Worm (Caenorhabditis elegans) whole organism, young adult: ENCODE data around the gene Y53G8AL.3.

Experiments
- B0019.2 ChIP-seq: fragments of 200-800 bp; sonication (Bioruptor generic); conservative IDR thresholded peaks from 2 replicates; pipeline ENCODE4 v1.3.6; 2022; ENCODE audit warnings: missing genetic modification reagents, missing genetic modification characterization, missing compliant biosample characterization
- B0261.1 ChIP-seq: sonication (generic microtip); optimal IDR thresholded peaks from 2 replicates; lab custom pipeline; 2016; ENCODE audit warnings: mild to moderate bottlenecking, missing genetic modification characterization, moderate library complexity, missing compliant biosample characterization
- C17E4.6 ChIP-seq: fragments of 200-800 bp; sonication (Bioruptor generic); IDR thresholded peaks from 2 replicates; pipeline ENCODE4 v1.3.6; 2022; ENCODE audit warnings: missing genetic modification reagents, missing genetic modification characterization, missing compliant biosample characterization
- F10E7.11 ChIP-seq: sonication (generic microtip); optimal IDR thresholded peaks from 2 replicates; lab custom pipeline; 2017; ENCODE audit warnings: mild to moderate bottlenecking, missing genetic modification characterization, moderate library complexity, missing compliant biosample characterization
- F49E8.2 ChIP-seq: sonication (generic microtip); optimal IDR thresholded peaks from 3 replicates; lab custom pipeline; 2017; ENCODE audit warnings: missing genetic modification characterization, mild to moderate bottlenecking, missing compliant biosample characterization, antibody characterized with exemption, moderate library complexity; ENCODE audit not compliant: insufficient read depth
- F52B5.7 ChIP-seq: sonication (generic microtip); optimal IDR thresholded peaks from 2 replicates; lab custom pipeline; 2016; ENCODE audit warnings: mild to moderate bottlenecking, missing genetic modification characterization, missing compliant biosample characterization
- F57C9.4 ChIP-seq: sonication (generic microtip); optimal IDR thresholded peaks from 2 replicates; lab custom pipeline; 2017; ENCODE audit warnings: mild to moderate bottlenecking, missing genetic modification characterization, missing compliant biosample characterization
- T07F8.4 ChIP-seq: sonication (generic microtip); optimal IDR thresholded peaks from 2 replicates; lab custom pipeline; 2016; ENCODE audit warnings: mild to moderate bottlenecking, missing genetic modification characterization, moderate library complexity, missing compliant biosample characterization
- T26A5.8 ChIP-seq: sonication (generic microtip); optimal IDR thresholded peaks from 2 replicates; lab custom pipeline; 2016; ENCODE audit warnings: missing genetic modification characterization, missing compliant biosample characterization
- Y67H2A.10 ChIP-seq: fragments of 200-800 bp; sonication (Bioruptor generic); conservative IDR thresholded peaks from 2 replicates; pipeline ENCODE4 v1.3.6; 2022; ENCODE audit warnings: missing genetic modification reagents, missing genetic modification characterization, missing compliant biosample characterization
- ama-1 ChIP-seq, 3 experiments: fragments of 150-350 bp in 1 of 3; sonication (generic microtip) in 2 of 3; optimal IDR thresholded peaks; 2 replicates each; lab custom pipeline; 2014 to 2018; ENCODE audit warnings: missing biosample characterization in 2 of 3, missing genetic modification characterization in 2 of 3, missing genetic modification reagents in 2 of 3
- aptf-3 ChIP-seq: fragments of 200-800 bp; sonication (Bioruptor generic); IDR thresholded peaks from 2 replicates; pipeline ENCODE4 v1.3.6; 2022; ENCODE audit warnings: missing genetic modification characterization, missing compliant biosample characterization
- athp-1 ChIP-seq: sonication (generic microtip); optimal IDR thresholded peaks from 2 replicates; lab custom pipeline; 2017; ENCODE audit warnings: mild to moderate bottlenecking, missing genetic modification characterization, missing compliant biosample characterization
- attf-5 ChIP-seq: fragments of 200-800 bp; sonication (Bioruptor generic); optimal IDR thresholded peaks from 2 replicates; lab custom pipeline; 2018; ENCODE audit warnings: mild to moderate bottlenecking, missing genetic modification characterization, missing compliant biosample characterization
- bed-1 ChIP-seq: fragments of 200-800 bp; sonication (Bioruptor generic); IDR thresholded peaks from 2 replicates; pipeline ENCODE4 v1.3.6; 2022; ENCODE audit warnings: missing genetic modification reagents, missing genetic modification characterization, missing compliant biosample characterization
- ceh-27 ChIP-seq: fragments of 200-800 bp; sonication (Bioruptor generic); optimal IDR thresholded peaks from 2 replicates; lab custom pipeline; 2018; ENCODE audit warnings: mild to moderate bottlenecking, missing genetic modification characterization, moderate library complexity, missing compliant biosample characterization
- die-1 ChIP-seq: sonication (generic microtip); optimal IDR thresholded peaks from 2 replicates; lab custom pipeline; 2016; ENCODE audit warnings: missing genotype, mild to moderate bottlenecking, missing genetic modification characterization, missing compliant biosample characterization
- dox-1 ChIP-seq: fragments of 200-800 bp; sonication (Bioruptor generic); IDR thresholded peaks from 2 replicates; pipeline ENCODE4 v1.3.6; 2022; ENCODE audit warnings: missing genetic modification reagents, missing genetic modification characterization, missing compliant biosample characterization
- dpff-1 ChIP-seq: sonication (generic microtip); optimal IDR thresholded peaks from 2 replicates; lab custom pipeline; 2017; ENCODE audit warnings: mild to moderate bottlenecking, missing genetic modification characterization, missing compliant biosample characterization
- dpl-1 ChIP-seq: fragments of 150-350 bp; optimal IDR thresholded peaks from 2 replicates; lab custom pipeline; 2014; ENCODE audit warnings: missing biosample characterization, missing genetic modification reagents, missing genetic modification characterization
- efl-1 ChIP-seq: fragments of 150-350 bp; optimal IDR thresholded peaks from 2 replicates; lab custom pipeline; 2014; ENCODE audit warnings: missing biosample characterization, missing genetic modification reagents, missing genetic modification characterization
- egl-18 ChIP-seq: fragments of 200-800 bp; sonication (Bioruptor generic); IDR thresholded peaks from 2 replicates; pipeline ENCODE4 v1.3.6; 2022; ENCODE audit warnings: missing genetic modification reagents, missing genetic modification characterization, missing compliant biosample characterization
- egl-44 ChIP-seq: fragments of 200-800 bp; sonication (Bioruptor generic); IDR thresholded peaks from 2 replicates; pipeline ENCODE4 v1.3.6; 2022; ENCODE audit warnings: missing genetic modification reagents, missing genetic modification characterization, missing compliant biosample characterization
- egrh-3 ChIP-seq: fragments of 200-800 bp; sonication (Bioruptor generic); IDR thresholded peaks from 2 replicates; pipeline ENCODE4 v1.3.6; 2022; ENCODE audit warnings: missing genetic modification reagents, missing genetic modification characterization, missing compliant biosample characterization
- hmg-1.2 ChIP-seq: fragments of 200-800 bp; sonication (Bioruptor generic); IDR thresholded peaks from 2 replicates; pipeline ENCODE4 v1.3.6; 2022; ENCODE audit warnings: missing genetic modification reagents, missing genetic modification characterization, missing compliant biosample characterization
- hrde-1 ChIP-seq: sonication (generic microtip); optimal IDR thresholded peaks from 2 replicates; lab custom pipeline; 2016; ENCODE audit warnings: missing genetic modification characterization, mild to moderate bottlenecking, missing compliant biosample characterization, moderate library complexity, missing genotype, missing genetic modification reagents, borderline replicate concordance
- let-526 ChIP-seq: fragments of 200-800 bp; sonication (Bioruptor generic); IDR thresholded peaks from 2 replicates; pipeline ENCODE4 v1.3.6; 2022; ENCODE audit warnings: missing genetic modification reagents, missing genetic modification characterization, missing compliant biosample characterization
- lin-54 ChIP-seq: fragments of 200-800 bp; sonication (Bioruptor generic); optimal IDR thresholded peaks from 2 replicates; lab custom pipeline; 2018; ENCODE audit warnings: mild to moderate bottlenecking, missing genetic modification characterization, missing compliant biosample characterization
- lir-1 ChIP-seq: fragments of 200-800 bp; sonication (Bioruptor generic); conservative IDR thresholded peaks from 2 replicates; pipeline ENCODE4 v1.3.6; 2022; ENCODE audit warnings: missing genetic modification reagents, missing genetic modification characterization, missing compliant biosample characterization
- madf-10 ChIP-seq: sonication (generic microtip); optimal IDR thresholded peaks from 2 replicates; lab custom pipeline; 2016; ENCODE audit warnings: mild to moderate bottlenecking, missing genetic modification characterization, missing compliant biosample characterization
- madf-6 ChIP-seq: fragments of 200-800 bp; sonication (Bioruptor generic); IDR thresholded peaks from 2 replicates; pipeline ENCODE4 v1.3.6; 2022; ENCODE audit warnings: missing genetic modification reagents, missing genetic modification characterization, missing compliant biosample characterization
- madf-8 ChIP-seq: fragments of 200-800 bp; sonication (Bioruptor generic); conservative IDR thresholded peaks from 2 replicates; pipeline ENCODE4 v1.3.6; 2022; ENCODE audit warnings: missing genetic modification reagents, missing genetic modification characterization, missing compliant biosample characterization
- mcd-1 ChIP-seq: fragments of 200-800 bp; sonication (Bioruptor generic); IDR thresholded peaks from 2 replicates; pipeline ENCODE4 v1.3.6; 2022; ENCODE audit warnings: missing genetic modification reagents, missing genetic modification characterization, missing compliant biosample characterization
- nfya-1 ChIP-seq: sonication (generic microtip); optimal IDR thresholded peaks from 2 replicates; lab custom pipeline; 2017; ENCODE audit warnings: antibody characterized with exemption, missing compliant biosample characterization, missing genetic modification characterization, borderline replicate concordance; ENCODE audit not compliant: insufficient read depth
- nhr-179 ChIP-seq: sonication (generic microtip); optimal IDR thresholded peaks from 2 replicates; lab custom pipeline; 2016; ENCODE audit warnings: mild to moderate bottlenecking, missing genetic modification characterization, missing compliant biosample characterization
- repo-1 ChIP-seq: sonication (generic microtip); optimal IDR thresholded peaks from 2 replicates; lab custom pipeline; 2017; ENCODE audit warnings: mild to moderate bottlenecking, missing genetic modification characterization, missing compliant biosample characterization
- rpc-1 ChIP-seq, 2 experiments: fragments of 150-350 bp in 1 of 2; sonication (generic microtip) in 1 of 2; optimal IDR thresholded peaks; 2 replicates each; lab custom pipeline; 2014 to 2018; ENCODE audit warnings: missing biosample characterization in 1 of 2, missing genetic modification characterization in 1 of 2, missing genetic modification reagents in 1 of 2, missing genotype in 1 of 2
- snpc-1.3 ChIP-seq: sonication (generic microtip); optimal IDR thresholded peaks from 2 replicates; lab custom pipeline; 2017; ENCODE audit warnings: missing genetic modification characterization, mild to moderate bottlenecking, missing compliant biosample characterization, antibody characterized with exemption, moderate library complexity, missing genotype, missing genetic modification reagents; ENCODE audit not compliant: insufficient read depth
- snpc-3.4 ChIP-seq: sonication (generic microtip); optimal IDR thresholded peaks from 2 replicates; lab custom pipeline; 2017; ENCODE audit warnings: missing genetic modification characterization, mild to moderate bottlenecking, missing compliant biosample characterization, antibody characterized with exemption, moderate library complexity, missing genotype, missing genetic modification reagents
- sptf-2 ChIP-seq: fragments of 200-800 bp; sonication (Bioruptor generic); optimal IDR thresholded peaks from 2 replicates; lab custom pipeline; 2018; ENCODE audit warnings: mild to moderate bottlenecking, missing genetic modification characterization, missing compliant biosample characterization
- tlf-1 ChIP-seq: fragments of 200-800 bp; sonication (Bioruptor generic); optimal IDR thresholded peaks from 2 replicates; lab custom pipeline; 2018; ENCODE audit warnings: mild to moderate bottlenecking, missing genetic modification characterization, missing compliant biosample characterization
- unc-130 ChIP-seq: sonication (generic microtip); optimal IDR thresholded peaks from 2 replicates; lab custom pipeline; 2016; ENCODE audit warnings: missing genetic modification reagents, missing genetic modification characterization, missing compliant biosample characterization
- zim-3 ChIP-seq: sonication (generic microtip); optimal IDR thresholded peaks from 2 replicates; lab custom pipeline; 2017; ENCODE audit warnings: mild to moderate bottlenecking, missing genetic modification characterization, moderate library complexity, missing compliant biosample characterization
- ztf-26 ChIP-seq: sonication (generic microtip); optimal IDR thresholded peaks from 2 replicates; lab custom pipeline; 2017; ENCODE audit warnings: missing genetic modification characterization, missing compliant biosample characterization
- ztf-3 ChIP-seq: fragments of 200-800 bp; sonication (Bioruptor generic); optimal IDR thresholded peaks from 2 replicates; lab custom pipeline; 2018; ENCODE audit warnings: mild to moderate bottlenecking, missing genetic modification characterization, missing compliant biosample characterization

The Y53G8AL.3 gene

ce11 chrIII:3250596-3251112, 2.3 kb downstream of the Y53G8AL.3 start, which contains the start of gene Y53G8AL.4:
Gene Y53G8AL.4, minus strand, starts transcription at chrIII:3250646.
- TF ChIP-seq snpc-1.3 (tag; lab: Kevin White, UChicago) (no peak), ceh-27 (GFP tag; lab: Kevin White, UChicago) (no peak), dpff-1 (tag; lab: Kevin White, UChicago) (no peak), lir-1 (GFP tag; lab: Robert Waterston, UW) (no peak), athp-1 (no peak)

DNA sequence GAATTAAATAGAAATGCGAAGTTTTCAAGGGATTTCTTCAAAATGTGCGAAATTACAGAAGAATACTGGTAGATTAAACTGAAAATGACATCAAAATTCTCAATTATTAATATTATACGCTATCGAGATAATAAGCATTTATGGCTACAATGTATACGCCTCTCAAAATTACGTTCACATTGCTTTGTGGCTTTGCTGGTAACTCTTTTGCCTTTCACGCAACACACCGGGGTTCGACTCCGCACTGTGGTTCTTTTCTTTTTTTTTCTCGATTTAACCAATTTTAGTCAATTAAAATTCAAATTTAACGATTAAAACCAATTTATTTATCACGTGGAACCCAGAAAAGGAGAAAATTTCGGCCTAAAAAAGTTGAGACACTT, 3.9 kb downstream of the Y53G8AL.3 start:
- TF ChIP-seq F57C9.4 (tag; lab: Kevin White, UChicago) (peak; percentile 28), madf-6 (GFP tag; lab: Robert Waterston, UW) (peak; percentile 64), attf-5 (GFP tag; lab: Kevin White, UChicago) (peak; percentile 36), snpc-3.4 (tag; lab: Kevin White, UChicago) (peak; percentile 74), B0261.1 (peak; percentile 91), let-526 (no peak), madf-10 (peak; percentile 61), hrde-1 (tag; lab: Kevin White, UChicago) (peak; percentile 81), hmg-1.2 (peak; percentile 48), aptf-3 (GFP tag; lab: Robert Waterston, UW) (0 out of 2 replicates have a peak, but pooled peaks have one; percentile 58), F52B5.7 (tag; lab: Kevin White, UChicago) (peak; percentile 45), repo-1 (tag; lab: Kevin White, UChicago) (peak; percentile 41), madf-8 (GFP tag; lab: Robert Waterston, UW) (no peak), mcd-1 (GFP tag; lab: Robert Waterston, UW) (no peak), egl-18 (GFP tag; lab: Robert Waterston, UW) (no peak), die-1 (tag; lab: Kevin White, UChicago) (peak; percentile 87), dox-1 (GFP tag; lab: Robert Waterston, UW) (no peak), lir-1 (GFP tag; lab: Robert Waterston, UW) (no peak), tlf-1 (peak; percentile 33), egl-44 (GFP tag; lab: Robert Waterston, UW) (peak; percentile 67; the same call in 1 of the 2 replicates), F49E8.2 (tag; lab: Kevin White, UChicago) (peak; percentile 24), Y67H2A.10 (GFP tag; lab: Robert Waterston, UW) (no peak), sptf-2 (GFP tag; lab: Kevin White, UChicago) (no peak), nhr-179 (peak; percentile 8), ztf-3 (GFP tag; lab: Kevin White, UChicago) (no peak), nfya-1 (no peak), rpc-1 (optimal IDR thresholded peaks at IDR 0.05; lab: Kevin White, UChicago) (peak; percentile 84), rpc-1 (tag; optimal IDR thresholded peaks at IDR 0.05; lab: Kevin White, UChicago) (peak; percentile 98), lin-54 (peak; percentile 49), T26A5.8 (tag; lab: Kevin White, UChicago) (peak; percentile 7), zim-3 (tag; lab: Kevin White, UChicago) (peak; percentile 73), bed-1 (GFP tag; lab: Robert Waterston, UW) (no peak), B0019.2 (no peak), snpc-1.3 (tag; lab: Kevin White, UChicago) (peak; percentile 58), dpl-1 (no peak), ztf-26 (tag; lab: Kevin White, UChicago) (peak; percentile 4), C17E4.6 (GFP tag; lab: Robert Waterston, UW) (no peak), F10E7.11 (tag; lab: Kevin White, UChicago) (peak; percentile 10), efl-1 (GFP tag; lab: Kevin White, UChicago) (no peak), egrh-3 (no peak), ama-1 (optimal IDR thresholded peaks at IDR 0.05; lab: Kevin White, UChicago) (no peak), ama-1 (GFP tag; optimal IDR thresholded peaks at IDR 0.05; lab: Kevin White, UChicago) (peak; percentile 11 to 93), unc-130 (GFP tag; lab: Kevin White, UChicago) (peak; percentile 46), T07F8.4 (peak; percentile 61)
